Worm (Caenorhabditis elegans) whole organism, L4 larva: ENCODE data around the gene best-21.

ENCODE experiments used
- ces-1 ChIP-seq: fragments of 150-350 bp; sonication (generic microtip); optimal IDR thresholded peaks from 4 replicates; lab custom pipeline; 2014; ENCODE audit warnings: missing biosample characterization, missing genetic modification reagents, missing genetic modification characterization
- dpl-1 ChIP-seq: fragments of 150-350 bp; optimal IDR thresholded peaks from 2 replicates; lab custom pipeline; 2014; ENCODE audit warnings: missing biosample characterization, missing genetic modification reagents, missing genetic modification characterization
- egl-27 ChIP-seq: sonication (generic microtip); optimal IDR thresholded peaks from 3 replicates; lab custom pipeline; 2017; ENCODE audit warnings: missing biosample characterization, missing genetic modification reagents, missing genetic modification characterization
- egl-43 ChIP-seq: fragments of 200-800 bp; sonication (Bioruptor generic); IDR thresholded peaks from 2 replicates; pipeline ENCODE4 v1.3.6; 2022; ENCODE audit warnings: missing genetic modification reagents, missing genetic modification characterization, missing compliant biosample characterization
- fos-1 ChIP-seq: fragments of 150-350 bp; optimal IDR thresholded peaks from 2 replicates; lab custom pipeline; 2014; ENCODE audit warnings: missing biosample characterization, missing genetic modification characterization
- lin-15B ChIP-seq: fragments of 150-350 bp; sonication (generic microtip); optimal IDR thresholded peaks from 3 replicates; lab custom pipeline; 2014; ENCODE audit warnings: missing biosample characterization, missing genetic modification characterization
- lin-39 ChIP-seq: fragments of 150-350 bp; optimal IDR thresholded peaks from 2 replicates; lab custom pipeline; 2014; ENCODE audit warnings: missing biosample characterization, missing genetic modification reagents, missing genetic modification characterization
- mdl-1 ChIP-seq, 2 experiments: fragments of 150-350 bp in 1 of 2; sonication (generic microtip) in 1 of 2; optimal IDR thresholded peaks; 2 replicates each; lab custom pipeline; 2014 to 2017; ENCODE audit warnings: missing biosample characterization in 2 of 2, missing genetic modification characterization in 2 of 2
- nhr-11 ChIP-seq: fragments of 150-350 bp; optimal IDR thresholded peaks from 2 replicates; lab custom pipeline; 2014; ENCODE audit warnings: missing biosample characterization, missing genetic modification characterization
- nhr-76 ChIP-seq: fragments of 150-350 bp; optimal IDR thresholded peaks from 2 replicates; lab custom pipeline; 2014; ENCODE audit warnings: missing biosample characterization, missing genetic modification characterization
- pqm-1 ChIP-seq: sonication (generic microtip); optimal IDR thresholded peaks from 2 replicates; lab custom pipeline; 2017; ENCODE audit warnings: missing biosample characterization, missing genetic modification characterization
- unc-62 ChIP-seq, 3 experiments: fragments of 150-350 bp in 1 of 3; sonication (generic microtip); optimal IDR thresholded peaks in 2 of 3; peaks in 1 of 3; 1 replicate in 1 of 3; 2 replicates in 2 of 3; lab custom pipeline; 2014 to 2017; ENCODE audit warnings: missing biosample characterization in 3 of 3, missing genetic modification characterization in 3 of 3, missing genetic modification reagents in 3 of 3, missing genotype in 1 of 3

- TF ChIP-seq nhr-76 (tag; lab: Kevin White, UChicago), result no peak
- no peak for TF ChIP-seq ces-1 (GFP tag; lab: Kevin White, UChicago)
- TF ChIP-seq mdl-1 (tag; optimal IDR thresholded peaks at IDR 0.05; lab: Kevin White, UChicago), result no peak
- TF ChIP-seq dpl-1, result no peak
- no peak for TF ChIP-seq egl-43
- TF ChIP-seq fos-1 (tag; lab: Kevin White, UChicago), result no peak
- no peak for TF ChIP-seq pqm-1 (tag; lab: Kevin White, UChicago)
- no peak for TF ChIP-seq nhr-11 (tag; lab: Kevin White, UChicago)
- TF ChIP-seq lin-39 (tag; lab: Kevin White, UChicago), result no peak
- no peak for TF ChIP-seq lin-15B (tag; lab: Kevin White, UChicago)
- no peak for TF ChIP-seq egl-27 (tag; lab: Kevin White, UChicago)
- no peak for TF ChIP-seq unc-62 (GFP tag; optimal IDR thresholded peaks at IDR 0.05 in 1 of 2; lab: Kevin White, UChicago)
- TF ChIP-seq unc-62 (tag; optimal IDR thresholded peaks at IDR 0.05; lab: Kevin White, UChicago), result no peak
Observed at ce11 chrIV:15283617-15284016, 18.6 kb upstream of the best-21 start.
